Worm (Caenorhabditis elegans) whole organism, late embryonic: ENCODE results near the gene T04A11.4.

Experiments used
- ama-1 ChIP-seq: fragments of 150-350 bp; optimal IDR thresholded peaks from 2 replicates; lab custom pipeline; 2014
- nhr-11 ChIP-seq: fragments of 150-350 bp; optimal IDR thresholded peaks from 2 replicates; lab custom pipeline; 2014; ENCODE audit warnings: missing biosample characterization, missing genetic modification characterization
- rnt-1 ChIP-seq: sonication (generic microtip); optimal IDR thresholded peaks from 2 replicates; lab custom pipeline; 2016; ENCODE audit warnings: missing genetic modification characterization, missing compliant biosample characterization
- unc-3 ChIP-seq, 2 experiments: fragments of 200-800 bp in 1 of 2; sonication (Bioruptor generic) in 1 of 2; sonication (generic microtip) in 1 of 2; conservative IDR thresholded peaks in 1 of 2; optimal IDR thresholded peaks in 1 of 2; 2 replicates each; pipeline versions ENCODE4 v1.3.6 to Lab custom; 2016 to 2022; ENCODE audit warnings: missing compliant biosample characterization in 2 of 2, missing genetic modification characterization in 2 of 2, missing genetic modification reagents in 1 of 2

- TF ChIP-seq nhr-11 (tag; lab: Kevin White, UChicago) (no peak), unc-3 (GFP tag; conservative IDR thresholded peaks at IDR 0.05; lab: Robert Waterston, UW) (no peak), unc-3 (tag; optimal IDR thresholded peaks at IDR 0.05; lab: Kevin White, UChicago) (no peak), rnt-1 (tag; lab: Kevin White, UChicago) (no peak), ama-1 (no peak)
These were observed 13.9 kb upstream of the T04A11.4 start, which contains the start of gene sru-19 for ce11 chrIV:12498238-12498637.
